Worm (Caenorhabditis elegans): Measurements from ENCODE around the gene ztf-16.

ztf-16 gene

ce11 chrX:4761540-4761939 is 49.8 kb downstream of the ztf-16 start, which contains the start of gene mls-2:
TSS of gene mls-2 (minus strand) at chrX:4761640.
- TF ChIP-seq ceh-82 (tag; optimal IDR thresholded peaks at IDR 0.05) (no peak), blmp-1 (tag; optimal IDR thresholded peaks at IDR 0.05; ENCODE audit: insufficient read depth) (no peak), lin-13 (GFP tag; optimal IDR thresholded peaks at IDR 0.05) (no peak), nhr-12 (tag; optimal IDR thresholded peaks at IDR 0.05) (no peak), ama-1 (optimal IDR thresholded peaks at IDR 0.05) (no peak), nhr-21 (tag; optimal IDR thresholded peaks at IDR 0.05) (no peak), gmeb-1 (tag; optimal IDR thresholded peaks at IDR 0.05) (no peak), C34F6.9 (tag; optimal IDR thresholded peaks at IDR 0.05) (no peak)

- no peak for TF ChIP-seq ztf-1 (GFP tag; conservative IDR thresholded peaks at IDR 0.05)
- TF ChIP-seq unc-55 (GFP tag; optimal IDR thresholded peaks at IDR 0.05), result no peak
- TF ChIP-seq fos-1 (tag; optimal IDR thresholded peaks at IDR 0.05), result no peak
- TF ChIP-seq ztf-4 (tag; optimal IDR thresholded peaks at IDR 0.05), result no peak
- TF ChIP-seq nhr-23 (tag; optimal IDR thresholded peaks at IDR 0.05), result no peak
- no peak for TF ChIP-seq mdl-1 (tag; optimal IDR thresholded peaks at IDR 0.05)
- no peak for TF ChIP-seq sma-9 (GFP tag; optimal IDR thresholded peaks at IDR 0.05)
- no peak for TF ChIP-seq sma-9 (tag; optimal IDR thresholded peaks at IDR 0.05)
- TF ChIP-seq elt-1 (tag; optimal IDR thresholded peaks at IDR 0.05), result no peak
- TF ChIP-seq lin-39 (tag; optimal IDR thresholded peaks at IDR 0.05), result no peak
- TF ChIP-seq zag-1 (tag; optimal IDR thresholded peaks at IDR 0.05), result no peak
Measured at ce11 chrX:4759718-4760117, 51.6 kb downstream of the ztf-16 start.

All from whole organism, L2 larva.